Worm (Caenorhabditis elegans): ENCODE data around the gene gldi-2.

- TF ChIP-seq unc-62 (GFP tag; optimal IDR thresholded peaks at IDR 0.05) (no peak), elt-3 (tag; optimal IDR thresholded peaks at IDR 0.05) (no peak), snpc-4 (tag; optimal IDR thresholded peaks at IDR 0.05) (no peak), ama-1 (optimal IDR thresholded peaks at IDR 0.05) (no peak), ceh-9 (tag; optimal IDR thresholded peaks at IDR 0.05) (no peak), ceh-28 (tag; optimal IDR thresholded peaks at IDR 0.05) (no peak), sea-2 (GFP tag; optimal IDR thresholded peaks at IDR 0.05) (no peak), pha-4 (tag; optimal IDR thresholded peaks at IDR 0.05) (peak; percentile 98), fos-1 (tag; optimal IDR thresholded peaks at IDR 0.05) (no peak), ztf-4 (tag; optimal IDR thresholded peaks at IDR 0.05) (no peak), nhr-11 (tag; optimal IDR thresholded peaks at IDR 0.05) (no peak), egl-27 (tag; optimal IDR thresholded peaks at IDR 0.05) (no peak)
These were observed 53.7 kb downstream of the gldi-2 start for ce11 chrII:6836762-6837566.

All from whole organism, L3 larva.